In genomic region chr2L:13060037-13060537, dm6 we compare ENCODE assay signal across 1 fruit fly cellular context.
TF ChIP-seq lines count a peak whose summit lies in the region.

CG9932 (minus strand) TSS chr2L:13060140.

TF ChIP-seq in whole organism, embryonic, 481 proteins besides CTCF, POLR2A, EP300 and RAD21 (continued from another document):
- TF ChIP-seq Doc2 (GFP tag; IDR thresholded peaks at IDR 0.05; lab: Robert Waterston, UW): no peak
- no peak for TF ChIP-seq CG15011 (GFP tag; optimal IDR thresholded peaks at IDR 0.05; lab: Kevin White, UChicago)
- 0 out of 2 replicates have a peak, but pooled peaks have one; percentile 11 for TF ChIP-seq CG10321 (GFP tag; IDR thresholded peaks at IDR 0.05; lab: Robert Waterston, UW)
- TF ChIP-seq croc (GFP tag; conservative IDR thresholded peaks at IDR 0.05; lab: Robert Waterston, UW): no peak
- no peak for TF ChIP-seq dati (GFP tag; IDR thresholded peaks at IDR 0.05; lab: Robert Waterston, UW)
- no peak; the same call in 1 of the 2 replicates for TF ChIP-seq onecut (GFP tag; IDR thresholded peaks at IDR 0.05; lab: Robert Waterston, UW)
- no peak for TF ChIP-seq luna (GFP tag; optimal IDR thresholded peaks at IDR 0.05; lab: Kevin White, UChicago)
- TF ChIP-seq ind (GFP tag; optimal IDR thresholded peaks at IDR 0.05; lab: Kevin White, UChicago): no peak
- no peak for TF ChIP-seq Ptx1 (GFP tag; IDR thresholded peaks at IDR 0.05; lab: Robert Waterston, UW)
- no peak for TF ChIP-seq pho (GFP tag; optimal IDR thresholded peaks at IDR 0.05; lab: Kevin White, UChicago)
- no peak for TF ChIP-seq lilli (GFP tag; optimal IDR thresholded peaks at IDR 0.05; lab: Kevin White, UChicago)
- peak; percentile 59 for TF ChIP-seq lab (GFP tag; optimal IDR thresholded peaks at IDR 0.05; lab: Kevin White, UChicago)
- peak; percentile 88 for TF ChIP-seq Med (GFP tag; lab: Kevin White, UChicago)
- no peak for TF ChIP-seq Sox102F (GFP tag; optimal IDR thresholded peaks at IDR 0.05; lab: Kevin White, UChicago)
- TF ChIP-seq CG14050 (GFP tag; IDR thresholded peaks at IDR 0.05; lab: Robert Waterston, UW): no peak
- TF ChIP-seq Sry-β (GFP tag; optimal IDR thresholded peaks at IDR 0.05; lab: Kevin White, UChicago): no peak
- no peak for TF ChIP-seq CG31365 (tag; optimal IDR thresholded peaks at IDR 0.05; lab: Kevin White, UChicago)
- no peak for TF ChIP-seq CG17612 (GFP tag; IDR thresholded peaks at IDR 0.05; lab: Robert Waterston, UW)
- TF ChIP-seq seq (GFP tag; IDR thresholded peaks at IDR 0.05; lab: Robert Waterston, UW): peak; percentile 25; the same call in 1 of the 2 replicates
- no peak for TF ChIP-seq gcm (GFP tag; optimal IDR thresholded peaks at IDR 0.05; lab: Kevin White, UChicago)
- TF ChIP-seq CG9932 (GFP tag; IDR thresholded peaks at IDR 0.05; lab: Robert Waterston, UW): peak; percentile 76
- no peak for TF ChIP-seq CG17802 (tag; optimal IDR thresholded peaks at IDR 0.05; lab: Kevin White, UChicago)
- no peak for TF ChIP-seq CG5953 (GFP tag; IDR thresholded peaks at IDR 0.05; lab: Robert Waterston, UW)
- no peak for TF ChIP-seq CG10565 (GFP tag; optimal IDR thresholded peaks at IDR 0.05; lab: Kevin White, UChicago)
- no peak for TF ChIP-seq shn (GFP tag; optimal IDR thresholded peaks at IDR 0.05; lab: Kevin White, UChicago)
- TF ChIP-seq Fer2 (tag; optimal IDR thresholded peaks at IDR 0.05; lab: Kevin White, UChicago): no peak
- TF ChIP-seq dpn (GFP tag; optimal IDR thresholded peaks at IDR 0.05; lab: Kevin White, UChicago): no peak
- TF ChIP-seq HmgZ (tag; optimal IDR thresholded peaks at IDR 0.05; lab: Kevin White, UChicago): no peak
- TF ChIP-seq CG13894 (tag; optimal IDR thresholded peaks at IDR 0.05; lab: Kevin White, UChicago): peak; percentile 7
- TF ChIP-seq tna (GFP tag; IDR thresholded peaks at IDR 0.05; lab: Robert Waterston, UW; ENCODE audit: partially characterized antibody): 0 out of 2 replicates have a peak, but pooled peaks have one; percentile 39
- no peak for TF ChIP-seq gro (GFP tag; optimal IDR thresholded peaks at IDR 0.05; lab: Kevin White, UChicago)
- TF ChIP-seq CG31388 (GFP tag; optimal IDR thresholded peaks at IDR 0.05; lab: Kevin White, UChicago): no peak
- peak; percentile 97 to 99 for TF ChIP-seq Trl (optimal IDR thresholded peaks at IDR 0.05; lab: Kevin White, UChicago)
- peak; percentile 61 for TF ChIP-seq Trl (GFP tag; optimal IDR thresholded peaks at IDR 0.05; lab: Kevin White, UChicago)
- TF ChIP-seq nerfin-2 (GFP tag; IDR thresholded peaks at IDR 0.05; lab: Robert Waterston, UW; ENCODE audit: partially characterized antibody): peak; percentile 53; the same call in 1 of the 2 replicates
- peak; percentile 86 for TF ChIP-seq CG5180 (GFP tag; optimal IDR thresholded peaks at IDR 0.05; lab: Kevin White, UChicago)
- 0 out of 2 replicates have a peak, but pooled peaks have one; percentile 56 for TF ChIP-seq CG16779 (GFP tag; IDR thresholded peaks at IDR 0.05; lab: Robert Waterston, UW)
- TF ChIP-seq bsh (GFP tag; optimal IDR thresholded peaks at IDR 0.05; lab: Kevin White, UChicago): peak in 1 of 2 experiments; percentile 43
- TF ChIP-seq CG10959 (GFP tag; IDR thresholded peaks at IDR 0.05; lab: Robert Waterston, UW): no peak
- TF ChIP-seq Mes4 (GFP tag; optimal IDR thresholded peaks at IDR 0.05; lab: Kevin White, UChicago): peak; percentile 4
- TF ChIP-seq Opbp (GFP tag; IDR thresholded peaks at IDR 0.05; lab: Robert Waterston, UW; ENCODE audit: partially characterized antibody): 0 out of 3 replicates have a peak, but pooled peaks have one; percentile 41
- no peak for TF ChIP-seq CG9727 (GFP tag; optimal IDR thresholded peaks at IDR 0.05; lab: Kevin White, UChicago)
- TF ChIP-seq HLHmδ (GFP tag; optimal IDR thresholded peaks at IDR 0.05; lab: Kevin White, UChicago): peak; percentile 0
- TF ChIP-seq lbe (GFP tag; optimal IDR thresholded peaks at IDR 0.05; lab: Kevin White, UChicago): peak; percentile 59
- TF ChIP-seq CG17328 (GFP tag; IDR thresholded peaks at IDR 0.05; lab: Robert Waterston, UW): peak; percentile 32; the same call in 1 of the 2 replicates
- TF ChIP-seq Pdp1 (GFP tag; optimal IDR thresholded peaks at IDR 0.05; lab: Kevin White, UChicago): peak in 1 of 2 experiments; percentile 93
- TF ChIP-seq CG10543 (GFP tag; optimal IDR thresholded peaks at IDR 0.05; lab: Kevin White, UChicago): peak; percentile 48
- TF ChIP-seq nom (GFP tag; optimal IDR thresholded peaks at IDR 0.05; lab: Kevin White, UChicago): peak; percentile 73
- no peak for TF ChIP-seq Ssrp (tag; optimal IDR thresholded peaks at IDR 0.05; lab: Kevin White, UChicago)
- TF ChIP-seq CrebB (tag; optimal IDR thresholded peaks at IDR 0.05; lab: Kevin White, UChicago): peak; percentile 8
- peak; percentile 82 for TF ChIP-seq yki (optimal IDR thresholded peaks at IDR 0.05; lab: Kevin White, UChicago)
- TF ChIP-seq dmrt11E (tag; optimal IDR thresholded peaks at IDR 0.05; lab: Kevin White, UChicago): no peak
- peak; percentile 34 for TF ChIP-seq CG6854 (GFP tag; optimal IDR thresholded peaks at IDR 0.05; lab: Kevin White, UChicago)
- no peak; the same call in 1 of the 2 replicates for TF ChIP-seq CG1024 (GFP tag; IDR thresholded peaks at IDR 0.05; lab: Robert Waterston, UW)
- peak; percentile 65 for TF ChIP-seq CG17385 (GFP tag; optimal IDR thresholded peaks at IDR 0.05; lab: Kevin White, UChicago)
- TF ChIP-seq gsb-n (tag; optimal IDR thresholded peaks at IDR 0.05; lab: Kevin White, UChicago): no peak
- 0 out of 2 replicates have a peak, but pooled peaks have one; percentile 22 for TF ChIP-seq bowl (GFP tag; IDR thresholded peaks at IDR 0.05; lab: Robert Waterston, UW)
- TF ChIP-seq Atf3 (GFP tag; optimal IDR thresholded peaks at IDR 0.05; lab: Kevin White, UChicago): no peak
- TF ChIP-seq Taf1 (GFP tag; IDR thresholded peaks at IDR 0.05; lab: Robert Waterston, UW): no peak
- 0 out of 2 replicates have a peak, but pooled peaks have one; percentile 27 for TF ChIP-seq MBD-R2 (GFP tag; IDR thresholded peaks at IDR 0.05; lab: Robert Waterston, UW)
- no peak for TF ChIP-seq CG1602 (GFP tag; optimal IDR thresholded peaks at IDR 0.05; lab: Kevin White, UChicago)
- no peak for TF ChIP-seq CG15479 (GFP tag; optimal IDR thresholded peaks at IDR 0.05; lab: Kevin White, UChicago)
- TF ChIP-seq vfl (GFP tag; optimal IDR thresholded peaks at IDR 0.05; lab: Kevin White, UChicago): no peak
- TF ChIP-seq CG14014 (GFP tag; IDR thresholded peaks at IDR 0.05; lab: Robert Waterston, UW): no peak
- no peak for TF ChIP-seq Lim3 (GFP tag; IDR thresholded peaks at IDR 0.05; lab: Robert Waterston, UW)
- TF ChIP-seq CG3995 (GFP tag; optimal IDR thresholded peaks at IDR 0.05; lab: Kevin White, UChicago): no peak
- TF ChIP-seq vnd (GFP tag; IDR thresholded peaks at IDR 0.05; lab: Robert Waterston, UW; ENCODE audit: partially characterized antibody): no peak
- TF ChIP-seq lola (GFP tag; optimal IDR thresholded peaks at IDR 0.05; lab: Kevin White, UChicago): no peak
- no peak for TF ChIP-seq MESR4 (GFP tag; optimal IDR thresholded peaks at IDR 0.05; lab: Kevin White, UChicago)
- TF ChIP-seq ara (GFP tag; IDR thresholded peaks at IDR 0.05; lab: Robert Waterston, UW): no peak
- TF ChIP-seq E2f1 (GFP tag; IDR thresholded peaks at IDR 0.05; lab: Robert Waterston, UW): no peak
- peak; percentile 4 for TF ChIP-seq wek (GFP tag; optimal IDR thresholded peaks at IDR 0.05; lab: Kevin White, UChicago)
- TF ChIP-seq CG7745 (tag; optimal IDR thresholded peaks at IDR 0.05; lab: Kevin White, UChicago): no peak
- TF ChIP-seq salm (tag; optimal IDR thresholded peaks at IDR 0.05; lab: Kevin White, UChicago): no peak
- no peak for TF ChIP-seq nmo (GFP tag; optimal IDR thresholded peaks at IDR 0.05; lab: Kevin White, UChicago)
TF ChIP-seq in whole organism, embryonic: peak in this region for 113.
